Worm (Caenorhabditis elegans): ENCODE data around the gene C39D10.2.

The C39D10.2 gene

ce11 chrX:7897690-7898089 lies 8.7 kb downstream of the C39D10.2 start, which contains the start of gene latd-1:
Gene latd-1, minus strand, starts transcription at chrX:7897790.
- no peak for TF ChIP-seq nhr-41 (GFP tag; IDR thresholded peaks at IDR 0.05)
- TF ChIP-seq zfp-3 (GFP tag; conservative IDR thresholded peaks at IDR 0.05) = no peak
- no peak for TF ChIP-seq D1046.2 (GFP tag; IDR thresholded peaks at IDR 0.05)
- no peak for TF ChIP-seq lin-1 (GFP tag; IDR thresholded peaks at IDR 0.05)
- TF ChIP-seq saeg-2 (GFP tag; IDR thresholded peaks at IDR 0.05) = no peak
- no peak for TF ChIP-seq hmg-1.1 (GFP tag; IDR thresholded peaks at IDR 0.05)
- no peak for TF ChIP-seq rbr-2 (tag; optimal IDR thresholded peaks at IDR 0.05)
- no peak for TF ChIP-seq nhr-76 (tag; optimal IDR thresholded peaks at IDR 0.05)
- no peak for TF ChIP-seq set-16 (GFP tag; IDR thresholded peaks at IDR 0.05)
- TF ChIP-seq gei-8 (GFP tag; optimal IDR thresholded peaks at IDR 0.05) = no peak
- no peak for TF ChIP-seq Y48G9A.11 (GFP tag; IDR thresholded peaks at IDR 0.05)
- TF ChIP-seq spr-1 (tag; optimal IDR thresholded peaks at IDR 0.05) = no peak

- TF ChIP-seq pha-4 (GFP tag; IDR thresholded peaks at IDR 0.05) (peak; percentile 55; the same call in 1 of the 2 replicates), pha-4 (tag; optimal IDR thresholded peaks at IDR 0.05) (no peak), mes-2 (tag; optimal IDR thresholded peaks at IDR 0.05; ENCODE audit: poor library complexity, severe bottlenecking) (no peak), ceh-32 (tag; optimal IDR thresholded peaks at IDR 0.05; ENCODE audit: poor library complexity) (no peak), F10B5.3 (tag; optimal IDR thresholded peaks at IDR 0.05) (no peak), nhr-10 (tag; optimal IDR thresholded peaks at IDR 0.05) (no peak), attf-4 (tag; optimal IDR thresholded peaks at IDR 0.05) (no peak), hlh-11 (tag; optimal IDR thresholded peaks at IDR 0.05) (no peak), nhr-111 (GFP tag; optimal IDR thresholded peaks at IDR 0.05) (no peak), dmd-6 (GFP tag; IDR thresholded peaks at IDR 0.05) (no peak), T26A8.4 (GFP tag; IDR thresholded peaks at IDR 0.05) (no peak), hif-1 (tag; optimal IDR thresholded peaks at IDR 0.05) (no peak), nhr-6 (tag; optimal IDR thresholded peaks at IDR 0.05) (no peak), lim-7 (GFP tag; IDR thresholded peaks at IDR 0.05) (peak; percentile 80), ceh-28 (tag; optimal IDR thresholded peaks at IDR 0.05) (no peak), hmg-1.1 (GFP tag; IDR thresholded peaks at IDR 0.05) (no peak), daf-8 (GFP tag; IDR thresholded peaks at IDR 0.05) (no peak), cey-2 (tag; optimal IDR thresholded peaks at IDR 0.05; ENCODE audit: borderline replicate concordance, insufficient read depth) (no peak), spr-1 (tag; optimal IDR thresholded peaks at IDR 0.05) (no peak), pqm-1 (tag; optimal IDR thresholded peaks at IDR 0.05) (no peak), lin-15B (tag; optimal IDR thresholded peaks at IDR 0.05) (no peak), T20F7.1 (GFP tag; optimal IDR thresholded peaks at IDR 0.05) (no peak), lin-13 (GFP tag; optimal IDR thresholded peaks at IDR 0.05) (no peak), dmd-8 (GFP tag; IDR thresholded peaks at IDR 0.05) (0 out of 2 replicates have a peak, but pooled peaks have one; percentile 70), mxl-2 (GFP tag; conservative IDR thresholded peaks at IDR 0.05) (no peak), ztf-7 (tag; optimal IDR thresholded peaks at IDR 0.05) (peak; percentile 3), nhr-11 (tag; optimal IDR thresholded peaks at IDR 0.05) (no peak), F37D6.2 (tag; optimal IDR thresholded peaks at IDR 0.05) (no peak), sdz-12 (GFP tag; optimal IDR thresholded peaks at IDR 0.05) (no peak), mdt-29 (GFP tag; IDR thresholded peaks at IDR 0.05) (no peak; the same call in 1 of the 2 replicates), snpc-1.2 (GFP tag; IDR thresholded peaks at IDR 0.05) (no peak; the same call in 1 of the 2 replicates), F44E2.7 (GFP tag; IDR thresholded peaks at IDR 0.05) (no peak), nhr-48 (tag; optimal IDR thresholded peaks at IDR 0.05) (peak; percentile 37), skn-1 (tag; optimal IDR thresholded peaks at IDR 0.05) (no peak), arid-1 (GFP tag; conservative IDR thresholded peaks at IDR 0.05) (no peak), madf-5 (GFP tag; IDR thresholded peaks at IDR 0.05) (peak; percentile 65 to 69; a peak in 1 of 4 replicates), dpl-1 (GFP tag; optimal IDR thresholded peaks at IDR 0.05) (no peak), unc-39 (tag; optimal IDR thresholded peaks at IDR 0.05) (no peak), fos-1 (tag; optimal IDR thresholded peaks at IDR 0.05) (no peak), mdl-1 (tag; optimal IDR thresholded peaks at IDR 0.05) (no peak), aha-1 (tag) (no peak)
Observed at ce11 chrX:7898131-7898530, 9.1 kb downstream of the C39D10.2 start.

Measured in whole organism, L4 larva.